Worm (Caenorhabditis elegans) whole organism, L3 larva: ENCODE results near the gene spl-3.

Source experiments
- R02D3.7 ChIP-seq: fragments of 150-350 bp; optimal IDR thresholded peaks from 2 replicates; lab custom pipeline; 2014; ENCODE audit warnings: missing biosample characterization, missing genetic modification characterization
- ZK546.5 ChIP-seq: sonication (generic microtip); optimal IDR thresholded peaks from 2 replicates; lab custom pipeline; 2017; ENCODE audit warnings: missing biosample characterization, missing genetic modification characterization
- ama-1 ChIP-seq: fragments of 150-350 bp; optimal IDR thresholded peaks from 2 replicates; lab custom pipeline; 2018
- ceh-28 ChIP-seq: fragments of 150-350 bp; optimal IDR thresholded peaks from 2 replicates; lab custom pipeline; 2014; ENCODE audit warnings: missing biosample characterization, missing genetic modification reagents, missing genetic modification characterization
- lin-39 ChIP-seq: fragments of 150-350 bp; optimal IDR thresholded peaks from 2 replicates; lab custom pipeline; 2018; ENCODE audit warnings: missing biosample characterization, missing genetic modification reagents, missing genetic modification characterization
- nhr-11 ChIP-seq: fragments of 150-350 bp; optimal IDR thresholded peaks from 2 replicates; lab custom pipeline; 2014; ENCODE audit warnings: missing biosample characterization, missing genetic modification characterization
- nhr-12 ChIP-seq: fragments of 150-350 bp; optimal IDR thresholded peaks from 2 replicates; lab custom pipeline; 2014; ENCODE audit warnings: missing biosample characterization, missing genetic modification characterization
- nhr-237 ChIP-seq: fragments of 150-350 bp; optimal IDR thresholded peaks from 2 replicates; lab custom pipeline; 2014; ENCODE audit warnings: missing biosample characterization, missing genetic modification characterization
- nhr-28 ChIP-seq: fragments of 150-350 bp; optimal IDR thresholded peaks from 2 replicates; lab custom pipeline; 2014; ENCODE audit warnings: missing biosample characterization, missing genetic modification characterization
- nhr-76 ChIP-seq: fragments of 150-350 bp; sonication (generic microtip); optimal IDR thresholded peaks from 5 replicates; lab custom pipeline; 2014; ENCODE audit warnings: missing biosample characterization, missing genetic modification characterization
- skn-1 ChIP-seq: fragments of 150-350 bp; optimal IDR thresholded peaks from 2 replicates; lab custom pipeline; 2014; ENCODE audit warnings: missing biosample characterization, missing genetic modification characterization
- zag-1 ChIP-seq: fragments of 150-350 bp; optimal IDR thresholded peaks from 2 replicates; lab custom pipeline; 2014; ENCODE audit warnings: missing biosample characterization, missing genetic modification characterization
- ztf-4 ChIP-seq: fragments of 150-350 bp; optimal IDR thresholded peaks from 2 replicates; lab custom pipeline; 2014; ENCODE audit warnings: missing biosample characterization, missing genetic modification characterization

ce11 chrIV:1212357-1212756 lies 19.5 kb downstream of the spl-3 start:
- no peak for TF ChIP-seq nhr-237 (tag; lab: Kevin White, UChicago)
- TF ChIP-seq zag-1 (tag; lab: Kevin White, UChicago), result no peak
- no peak for TF ChIP-seq nhr-76
- TF ChIP-seq nhr-11, result no peak
- TF ChIP-seq ceh-28 (tag; lab: Kevin White, UChicago), result no peak
- TF ChIP-seq ama-1 (lab: Kevin White, UChicago), result no peak
- TF ChIP-seq ztf-4 (tag; lab: Kevin White, UChicago), result no peak
- no peak for TF ChIP-seq lin-39 (tag; lab: Kevin White, UChicago)
- no peak for TF ChIP-seq nhr-28 (tag; lab: Kevin White, UChicago)
- TF ChIP-seq skn-1 (tag; lab: Kevin White, UChicago), result no peak
- TF ChIP-seq R02D3.7 (tag; lab: Kevin White, UChicago), result no peak
- TF ChIP-seq nhr-12, result no peak
- no peak for TF ChIP-seq ZK546.5 (tag; lab: Kevin White, UChicago)
